Worm (Caenorhabditis elegans): ENCODE results near the gene T01B6.1.

Gene T01B6.1

DNA sequence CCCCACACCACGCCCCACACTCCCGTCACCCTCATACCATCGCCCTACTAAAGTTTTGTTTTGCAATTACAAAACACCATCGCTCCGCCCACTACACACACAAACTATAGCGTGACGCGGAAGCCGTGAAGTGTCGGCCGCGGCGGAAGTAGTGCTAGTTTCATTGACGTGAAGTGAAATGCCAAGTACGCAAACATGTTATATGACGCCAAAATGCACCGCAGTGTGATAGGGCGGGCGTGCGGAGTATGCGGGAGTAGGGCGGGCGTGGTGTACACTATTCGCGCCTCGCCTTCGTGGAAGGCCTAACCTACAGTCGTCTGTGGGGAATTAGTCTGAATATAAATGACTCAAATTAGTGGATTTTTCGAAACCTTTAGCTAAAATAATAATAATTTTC, 27.4 kb downstream of the T01B6.1 start:
- TF ChIP-seq flt-1 (GFP tag; IDR thresholded peaks at IDR 0.05) (no peak), sea-1 (GFP tag; conservative IDR thresholded peaks at IDR 0.05) (no peak), ceh-13 (GFP tag; optimal IDR thresholded peaks at IDR 0.05) (no peak), ets-7 (tag; optimal IDR thresholded peaks at IDR 0.05) (no peak), tra-4 (tag; optimal IDR thresholded peaks at IDR 0.05) (no peak), tbx-11 (GFP tag; IDR thresholded peaks at IDR 0.05) (no peak), F13C5.2 (tag; optimal IDR thresholded peaks at IDR 0.05) (no peak), aly-1 (tag; optimal IDR thresholded peaks at IDR 0.05) (no peak), hmg-4 (GFP tag; optimal IDR thresholded peaks at IDR 0.05) (no peak)

ce11 chrX:2364703-2365299, 29.3 kb downstream of the T01B6.1 start:
- TF ChIP-seq ceh-36 (tag; optimal IDR thresholded peaks at IDR 0.05) = no peak
- no peak for TF ChIP-seq B0310.2 (tag; optimal IDR thresholded peaks at IDR 0.05)
- TF ChIP-seq ets-7 (tag; optimal IDR thresholded peaks at IDR 0.05) = no peak
- no peak for TF ChIP-seq sea-1 (GFP tag; conservative IDR thresholded peaks at IDR 0.05)
- TF ChIP-seq aly-1 (tag; optimal IDR thresholded peaks at IDR 0.05) = no peak
- no peak for TF ChIP-seq hnd-1 (tag; optimal IDR thresholded peaks at IDR 0.05)

- TF ChIP-seq aly-1 (tag; optimal IDR thresholded peaks at IDR 0.05) = no peak
- TF ChIP-seq flt-1 (GFP tag; IDR thresholded peaks at IDR 0.05) = no peak
- no peak for TF ChIP-seq ceh-36 (tag; optimal IDR thresholded peaks at IDR 0.05)
- TF ChIP-seq scrt-1 (GFP tag; IDR thresholded peaks at IDR 0.05) = no peak
- no peak for TF ChIP-seq tbx-11 (GFP tag; IDR thresholded peaks at IDR 0.05)
- no peak for TF ChIP-seq hmbx-1 (tag; optimal IDR thresholded peaks at IDR 0.05)
- TF ChIP-seq pes-1 (GFP tag; IDR thresholded peaks at IDR 0.05) = no peak
- TF ChIP-seq ceh-13 (GFP tag; optimal IDR thresholded peaks at IDR 0.05) = no peak
- no peak for TF ChIP-seq hnd-1 (tag; optimal IDR thresholded peaks at IDR 0.05)
- TF ChIP-seq tra-4 (tag; optimal IDR thresholded peaks at IDR 0.05) = no peak
- no peak for TF ChIP-seq tbx-37 (GFP tag; conservative IDR thresholded peaks at IDR 0.05)
- TF ChIP-seq sea-1 (GFP tag; conservative IDR thresholded peaks at IDR 0.05) = no peak
- no peak for TF ChIP-seq B0310.2 (tag; optimal IDR thresholded peaks at IDR 0.05)
- TF ChIP-seq ama-1 (optimal IDR thresholded peaks at IDR 0.05) = no peak
Observed at ce11 chrX:2365890-2366289, 30.4 kb downstream of the T01B6.1 start, which contains the start of gene T24D8.6. TSS of gene T24D8.6 (minus strand) at chrX:2365990.

DNA sequence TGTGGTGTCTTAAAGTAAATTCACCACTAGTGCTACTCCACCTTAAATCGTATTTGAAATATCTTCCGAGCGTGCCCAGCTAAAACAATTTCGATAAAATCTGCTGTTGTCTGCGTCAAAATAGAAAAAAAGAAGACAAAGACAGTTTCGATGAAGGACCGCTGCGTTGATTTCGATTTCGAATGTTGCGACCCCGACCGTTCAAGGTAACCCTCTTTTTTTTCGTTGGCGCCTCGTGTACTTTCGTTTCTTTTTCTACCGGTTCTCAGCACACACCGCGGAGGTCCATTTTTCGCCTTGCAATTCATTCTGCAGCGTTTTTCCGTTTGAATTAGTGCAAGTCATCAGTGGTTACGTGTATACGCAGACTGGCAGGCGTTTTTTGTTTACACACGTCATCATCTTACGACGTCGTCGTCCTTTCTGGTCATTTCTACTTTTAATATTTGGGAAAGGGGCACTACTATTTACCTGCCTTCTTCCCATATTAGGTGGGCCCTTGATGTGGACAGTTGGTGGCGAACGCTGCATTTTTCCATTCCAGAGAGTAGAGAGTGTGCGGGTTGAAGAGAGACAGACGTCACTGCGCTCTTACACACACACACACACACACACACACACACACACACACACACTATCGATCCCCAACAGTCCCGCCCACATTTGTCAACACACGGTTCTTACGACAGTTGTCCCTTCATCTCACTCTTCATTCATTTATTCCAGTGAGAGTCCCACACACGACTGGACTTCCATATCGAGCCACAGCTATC, 32.7 kb downstream of the T01B6.1 start:
- no peak for TF ChIP-seq flt-1 (GFP tag; IDR thresholded peaks at IDR 0.05)
- TF ChIP-seq pes-1 (GFP tag; IDR thresholded peaks at IDR 0.05) = 0 out of 2 replicates have a peak, but pooled peaks have one; percentile 9
- peak; percentile 2 for TF ChIP-seq tra-4 (tag; optimal IDR thresholded peaks at IDR 0.05)
- peak; percentile 20; the same call in 1 of the 2 replicates for TF ChIP-seq scrt-1 (GFP tag; IDR thresholded peaks at IDR 0.05)
- no peak for TF ChIP-seq hmg-4 (GFP tag; optimal IDR thresholded peaks at IDR 0.05)

- TF ChIP-seq tbx-11 (GFP tag; IDR thresholded peaks at IDR 0.05) = no peak
- TF ChIP-seq flt-1 (GFP tag; IDR thresholded peaks at IDR 0.05) = no peak
- TF ChIP-seq ama-1 (optimal IDR thresholded peaks at IDR 0.05) = no peak
- no peak for TF ChIP-seq aly-1 (tag; optimal IDR thresholded peaks at IDR 0.05)
- TF ChIP-seq F13C5.2 (tag; optimal IDR thresholded peaks at IDR 0.05) = no peak
Observed at ce11 chrX:2369073-2369472, 33.6 kb downstream of the T01B6.1 start.

- TF ChIP-seq tra-4 (tag; optimal IDR thresholded peaks at IDR 0.05) (no peak), pes-1 (GFP tag; IDR thresholded peaks at IDR 0.05) (no peak), ceh-36 (tag; optimal IDR thresholded peaks at IDR 0.05) (no peak), hmg-4 (GFP tag; optimal IDR thresholded peaks at IDR 0.05) (no peak), tbx-37 (GFP tag; conservative IDR thresholded peaks at IDR 0.05) (no peak), tbx-11 (GFP tag; IDR thresholded peaks at IDR 0.05) (no peak), scrt-1 (GFP tag; IDR thresholded peaks at IDR 0.05) (no peak), ets-7 (tag; optimal IDR thresholded peaks at IDR 0.05) (no peak), B0310.2 (tag; optimal IDR thresholded peaks at IDR 0.05) (no peak), sea-1 (GFP tag; conservative IDR thresholded peaks at IDR 0.05) (no peak), hnd-1 (tag; optimal IDR thresholded peaks at IDR 0.05) (no peak), flt-1 (GFP tag; IDR thresholded peaks at IDR 0.05) (no peak), F13C5.2 (tag; optimal IDR thresholded peaks at IDR 0.05) (no peak), aly-1 (tag; optimal IDR thresholded peaks at IDR 0.05) (no peak), hmbx-1 (tag; optimal IDR thresholded peaks at IDR 0.05) (no peak), ceh-13 (GFP tag; optimal IDR thresholded peaks at IDR 0.05) (no peak)
Observed at ce11 chrX:2370655-2371054, 35.2 kb downstream of the T01B6.1 start.

- TF ChIP-seq tbx-37 (GFP tag; conservative IDR thresholded peaks at IDR 0.05) (no peak), B0310.2 (tag; optimal IDR thresholded peaks at IDR 0.05) (no peak), F13C5.2 (tag; optimal IDR thresholded peaks at IDR 0.05) (no peak), tra-4 (tag; optimal IDR thresholded peaks at IDR 0.05) (no peak), hmbx-1 (tag; optimal IDR thresholded peaks at IDR 0.05) (no peak), ceh-36 (tag; optimal IDR thresholded peaks at IDR 0.05) (no peak), tbx-11 (GFP tag; IDR thresholded peaks at IDR 0.05) (no peak)
Observed at ce11 chrX:2372134-2372533, 36.6 kb downstream of the T01B6.1 start.

Data from whole organism, early embryonic.